Fruit fly (Drosophila melanogaster): Measurements from ENCODE around the gene CG9265.

CG9265 gene

dm6 chr2L:21024006-21024687 is 47.2 kb downstream of the CG9265 start:
- no peak for TF ChIP-seq CG33017 (tag; optimal IDR thresholded peaks at IDR 0.05)
- no peak for TF ChIP-seq kay (GFP tag; ENCODE audit: borderline replicate concordance)
- TF ChIP-seq Hr96 (GFP tag; optimal IDR thresholded peaks at IDR 0.05): no peak
- TF ChIP-seq Mnt (GFP tag; optimal IDR thresholded peaks at IDR 0.05): no peak
- no peak for TF ChIP-seq toe (GFP tag; optimal IDR thresholded peaks at IDR 0.05)
- TF ChIP-seq CG14711 (tag; optimal IDR thresholded peaks at IDR 0.05): no peak

dm6 chr2L:21020015-21020414 is 51.3 kb downstream of the CG9265 start:
- TF ChIP-seq cnc (optimal IDR thresholded peaks at IDR 0.05): no peak
- TF ChIP-seq toe (GFP tag; optimal IDR thresholded peaks at IDR 0.05): no peak
- TF ChIP-seq CG7101 (tag; optimal IDR thresholded peaks at IDR 0.05): no peak
- no peak for TF ChIP-seq bab1 (GFP tag; optimal IDR thresholded peaks at IDR 0.05)
- no peak for TF ChIP-seq CG33017 (tag; optimal IDR thresholded peaks at IDR 0.05)
- TF ChIP-seq Hr96 (GFP tag; optimal IDR thresholded peaks at IDR 0.05): no peak
- no peak for TF ChIP-seq CG12768 (GFP tag; optimal IDR thresholded peaks at IDR 0.05)
- no peak for TF ChIP-seq ovo (GFP tag; optimal IDR thresholded peaks at IDR 0.05)
- no peak for TF ChIP-seq CG11617 (GFP tag; optimal IDR thresholded peaks at IDR 0.05)
- TF ChIP-seq CG5204 (GFP tag; optimal IDR thresholded peaks at IDR 0.05): no peak
- no peak for TF ChIP-seq Crg-1 (GFP tag; optimal IDR thresholded peaks at IDR 0.05)
- TF ChIP-seq CG1620 (GFP tag; optimal IDR thresholded peaks at IDR 0.05): no peak
- no peak for TF ChIP-seq tj (GFP tag; optimal IDR thresholded peaks at IDR 0.05)
- no peak for TF ChIP-seq CG14711 (tag; optimal IDR thresholded peaks at IDR 0.05)
- TF ChIP-seq CG7045 (GFP tag; optimal IDR thresholded peaks at IDR 0.05): no peak
- TF ChIP-seq Mnt (GFP tag; optimal IDR thresholded peaks at IDR 0.05): no peak
- TF ChIP-seq Clk (GFP tag; optimal IDR thresholded peaks at IDR 0.05): no peak
- TF ChIP-seq kay (GFP tag; ENCODE audit: borderline replicate concordance): no peak
- no peak for TF ChIP-seq cic (GFP tag; optimal IDR thresholded peaks at IDR 0.05)

dm6 chr2L:21018644-21019043 is 52.7 kb downstream of the CG9265 start:
- no peak for TF ChIP-seq tj (GFP tag; optimal IDR thresholded peaks at IDR 0.05)
- no peak for TF ChIP-seq CG12768 (GFP tag; optimal IDR thresholded peaks at IDR 0.05)
- TF ChIP-seq kay (GFP tag; ENCODE audit: borderline replicate concordance): no peak
- no peak for TF ChIP-seq CG1620 (GFP tag; optimal IDR thresholded peaks at IDR 0.05)

- TF ChIP-seq cic (GFP tag; optimal IDR thresholded peaks at IDR 0.05) (no peak), Mnt (GFP tag; optimal IDR thresholded peaks at IDR 0.05) (no peak), kay (GFP tag; ENCODE audit: borderline replicate concordance) (no peak), CG14711 (tag; optimal IDR thresholded peaks at IDR 0.05) (no peak), CG7101 (tag; optimal IDR thresholded peaks at IDR 0.05) (no peak), CG33017 (tag; optimal IDR thresholded peaks at IDR 0.05) (no peak)
Observed at dm6 chr2L:21016168-21016567, 55.1 kb downstream of the CG9265 start.

DNA sequence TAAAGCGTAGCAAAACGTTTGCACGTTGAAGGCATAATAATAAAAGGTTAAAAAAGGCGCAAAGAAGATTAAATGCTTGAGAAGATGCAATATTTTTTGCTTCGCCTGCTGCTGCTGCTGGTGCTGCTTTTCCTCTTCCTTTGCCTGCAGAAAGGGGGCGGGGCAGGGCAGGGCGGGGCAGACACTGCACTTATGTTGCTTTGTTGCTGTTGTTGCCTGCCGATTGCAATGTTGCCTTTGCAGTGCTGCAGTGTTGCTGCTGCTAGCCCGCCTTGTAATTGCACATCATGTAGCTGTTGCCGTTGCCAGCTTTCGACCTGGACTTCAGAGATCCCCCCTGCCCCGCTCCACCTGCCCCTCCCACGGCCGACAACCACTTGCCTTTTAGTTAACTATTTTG is 55.8 kb downstream of the CG9265 start:
- no peak for TF ChIP-seq Crg-1 (GFP tag; optimal IDR thresholded peaks at IDR 0.05)
- TF ChIP-seq Mnt (GFP tag; optimal IDR thresholded peaks at IDR 0.05): no peak
- no peak for TF ChIP-seq ovo (GFP tag; optimal IDR thresholded peaks at IDR 0.05)
- no peak for TF ChIP-seq bab1 (GFP tag; optimal IDR thresholded peaks at IDR 0.05)
- TF ChIP-seq Clk (GFP tag; optimal IDR thresholded peaks at IDR 0.05): no peak
- TF ChIP-seq CG7045 (GFP tag; optimal IDR thresholded peaks at IDR 0.05): no peak
- no peak for TF ChIP-seq cnc (optimal IDR thresholded peaks at IDR 0.05)
- TF ChIP-seq CG12768 (GFP tag; optimal IDR thresholded peaks at IDR 0.05): no peak
- no peak for TF ChIP-seq toe (GFP tag; optimal IDR thresholded peaks at IDR 0.05)
- no peak for TF ChIP-seq CG7101 (tag; optimal IDR thresholded peaks at IDR 0.05)
- no peak for TF ChIP-seq CG1620 (GFP tag; optimal IDR thresholded peaks at IDR 0.05)
- TF ChIP-seq CG14711 (tag; optimal IDR thresholded peaks at IDR 0.05): no peak
- no peak for TF ChIP-seq tj (GFP tag; optimal IDR thresholded peaks at IDR 0.05)
- TF ChIP-seq kay (GFP tag; ENCODE audit: borderline replicate concordance): no peak
- no peak for TF ChIP-seq Hr96 (GFP tag; optimal IDR thresholded peaks at IDR 0.05)
- no peak for TF ChIP-seq CG33017 (tag; optimal IDR thresholded peaks at IDR 0.05)
- no peak for TF ChIP-seq CG5204 (GFP tag; optimal IDR thresholded peaks at IDR 0.05)
- no peak for TF ChIP-seq CG11617 (GFP tag; optimal IDR thresholded peaks at IDR 0.05)
- TF ChIP-seq pad (GFP tag; optimal IDR thresholded peaks at IDR 0.05): no peak
- no peak for TF ChIP-seq cic (GFP tag; optimal IDR thresholded peaks at IDR 0.05)

- no peak for TF ChIP-seq CG12768 (GFP tag; optimal IDR thresholded peaks at IDR 0.05)
- TF ChIP-seq CG14711 (tag; optimal IDR thresholded peaks at IDR 0.05): no peak
- TF ChIP-seq CG33017 (tag; optimal IDR thresholded peaks at IDR 0.05): no peak
- TF ChIP-seq Clk (GFP tag; optimal IDR thresholded peaks at IDR 0.05): no peak
- TF ChIP-seq ovo (GFP tag; optimal IDR thresholded peaks at IDR 0.05): no peak
- TF ChIP-seq Hr96 (GFP tag; optimal IDR thresholded peaks at IDR 0.05): no peak
- no peak for TF ChIP-seq Mnt (GFP tag; optimal IDR thresholded peaks at IDR 0.05)
- TF ChIP-seq bab1 (GFP tag; optimal IDR thresholded peaks at IDR 0.05): no peak
- no peak for TF ChIP-seq kay (GFP tag; ENCODE audit: borderline replicate concordance)
- TF ChIP-seq pad (GFP tag; optimal IDR thresholded peaks at IDR 0.05): no peak
- no peak for TF ChIP-seq CG1620 (GFP tag; optimal IDR thresholded peaks at IDR 0.05)
- no peak for TF ChIP-seq tj (GFP tag; optimal IDR thresholded peaks at IDR 0.05)
- TF ChIP-seq CG7101 (tag; optimal IDR thresholded peaks at IDR 0.05): no peak
- no peak for TF ChIP-seq CG7045 (GFP tag; optimal IDR thresholded peaks at IDR 0.05)
- no peak for TF ChIP-seq Crg-1 (GFP tag; optimal IDR thresholded peaks at IDR 0.05)
- TF ChIP-seq toe (GFP tag; optimal IDR thresholded peaks at IDR 0.05): no peak
- TF ChIP-seq CG11617 (GFP tag; optimal IDR thresholded peaks at IDR 0.05): no peak
Observed at dm6 chr2L:21014526-21015250, 56.6 kb downstream of the CG9265 start.
